Worm (Caenorhabditis elegans) whole organism, young adult: ENCODE measurements around the gene str-180.

Source experiments
- B0261.1 ChIP-seq: sonication (generic microtip); optimal IDR thresholded peaks from 2 replicates; lab custom pipeline; 2016; ENCODE audit warnings: mild to moderate bottlenecking, missing genetic modification characterization, moderate library complexity, missing compliant biosample characterization
- B0336.3 ChIP-seq: fragments of 200-800 bp; sonication (Bioruptor generic); IDR thresholded peaks from 2 replicates; pipeline ENCODE4 v1.3.6; 2022; ENCODE audit warnings: missing genetic modification characterization, missing compliant biosample characterization
- C06A6.2 ChIP-seq: fragments of 200-800 bp; sonication (Bioruptor generic); conservative IDR thresholded peaks from 2 replicates; pipeline ENCODE4 v1.3.6; 2022; ENCODE audit warnings: missing genetic modification characterization, missing compliant biosample characterization
- C17E4.6 ChIP-seq: fragments of 200-800 bp; sonication (Bioruptor generic); IDR thresholded peaks from 2 replicates; pipeline ENCODE4 v1.3.6; 2022; ENCODE audit warnings: missing genetic modification reagents, missing genetic modification characterization, missing compliant biosample characterization
- D2030.7 ChIP-seq: fragments of 200-800 bp; sonication (Bioruptor generic); IDR thresholded peaks from 2 replicates; pipeline ENCODE4 v1.3.6; 2022; ENCODE audit warnings: missing genetic modification reagents, missing genetic modification characterization, missing compliant biosample characterization
- F10E7.11 ChIP-seq: sonication (generic microtip); optimal IDR thresholded peaks from 2 replicates; lab custom pipeline; 2017; ENCODE audit warnings: mild to moderate bottlenecking, missing genetic modification characterization, moderate library complexity, missing compliant biosample characterization
- F33H1.4 ChIP-seq: fragments of 200-800 bp; sonication (Bioruptor generic); IDR thresholded peaks from 2 replicates; pipeline ENCODE4 v1.3.6; 2022; ENCODE audit warnings: missing genetic modification reagents, missing genetic modification characterization, missing compliant biosample characterization
- F37B4.10 ChIP-seq: fragments of 200-800 bp; sonication (Bioruptor generic); IDR thresholded peaks from 2 replicates; pipeline ENCODE4 v1.3.6; 2022; ENCODE audit warnings: missing genetic modification characterization, missing compliant biosample characterization
- F49E8.2 ChIP-seq: sonication (generic microtip); optimal IDR thresholded peaks from 3 replicates; lab custom pipeline; 2017; ENCODE audit warnings: missing genetic modification characterization, mild to moderate bottlenecking, missing compliant biosample characterization, antibody characterized with exemption, moderate library complexity; ENCODE audit not compliant: insufficient read depth
- F55B11.4 ChIP-seq: sonication (generic microtip); optimal IDR thresholded peaks from 2 replicates; lab custom pipeline; 2016; ENCODE audit warnings: missing compliant biosample characterization, missing genetic modification characterization, borderline replicate concordance; ENCODE audit not compliant: insufficient read depth
- K12H6.12 ChIP-seq: fragments of 200-800 bp; sonication (Bioruptor generic); optimal IDR thresholded peaks from 2 replicates; lab custom pipeline; 2018; ENCODE audit warnings: mild to moderate bottlenecking, missing genetic modification characterization, missing compliant biosample characterization
- T07F8.4 ChIP-seq: sonication (generic microtip); optimal IDR thresholded peaks from 2 replicates; lab custom pipeline; 2016; ENCODE audit warnings: mild to moderate bottlenecking, missing genetic modification characterization, moderate library complexity, missing compliant biosample characterization
- Y67H2A.10 ChIP-seq: fragments of 200-800 bp; sonication (Bioruptor generic); conservative IDR thresholded peaks from 2 replicates; pipeline ENCODE4 v1.3.6; 2022; ENCODE audit warnings: missing genetic modification reagents, missing genetic modification characterization, missing compliant biosample characterization
- Y95B8A.8 ChIP-seq: fragments of 200-800 bp; sonication (Bioruptor generic); IDR thresholded peaks from 2 replicates; pipeline ENCODE4 v1.3.6; 2022; ENCODE audit warnings: missing genetic modification reagents, missing genetic modification characterization, missing compliant biosample characterization
- akir-1 ChIP-seq: fragments of 200-800 bp; sonication (Bioruptor generic); optimal IDR thresholded peaks from 2 replicates; lab custom pipeline; 2018; ENCODE audit warnings: mild to moderate bottlenecking, missing genetic modification characterization, moderate library complexity, missing compliant biosample characterization
- atf-7 ChIP-seq: sonication (generic microtip); optimal IDR thresholded peaks from 2 replicates; lab custom pipeline; 2017; ENCODE audit warnings: mild to moderate bottlenecking, missing genetic modification characterization, missing compliant biosample characterization
- bed-1 ChIP-seq: fragments of 200-800 bp; sonication (Bioruptor generic); IDR thresholded peaks from 2 replicates; pipeline ENCODE4 v1.3.6; 2022; ENCODE audit warnings: missing genetic modification reagents, missing genetic modification characterization, missing compliant biosample characterization
- bed-2 ChIP-seq: fragments of 200-800 bp; sonication (Bioruptor generic); IDR thresholded peaks from 2 replicates; pipeline ENCODE4 v1.3.6; 2022; ENCODE audit warnings: missing genetic modification reagents, missing genetic modification characterization, missing compliant biosample characterization
- ccch-3 ChIP-seq: fragments of 200-800 bp; sonication (Bioruptor generic); optimal IDR thresholded peaks from 2 replicates; lab custom pipeline; 2018; ENCODE audit warnings: mild to moderate bottlenecking, missing genetic modification characterization, missing compliant biosample characterization
- cebp-2 ChIP-seq: fragments of 200-800 bp; sonication (Bioruptor generic); IDR thresholded peaks from 2 replicates; pipeline ENCODE4 v1.3.6; 2022; ENCODE audit warnings: missing genetic modification characterization, missing compliant biosample characterization
- ceh-100 ChIP-seq: fragments of 200-800 bp; sonication (Bioruptor generic); IDR thresholded peaks from 2 replicates; pipeline ENCODE4 v1.3.6; 2022; ENCODE audit warnings: missing genetic modification reagents, missing genetic modification characterization, missing compliant biosample characterization
- ceh-79 ChIP-seq: sonication (generic microtip); optimal IDR thresholded peaks from 2 replicates; lab custom pipeline; 2017; ENCODE audit warnings: mild to moderate bottlenecking, missing genetic modification characterization, missing compliant biosample characterization
- dpl-1 ChIP-seq: fragments of 150-350 bp; optimal IDR thresholded peaks from 2 replicates; lab custom pipeline; 2014; ENCODE audit warnings: missing biosample characterization, missing genetic modification reagents, missing genetic modification characterization
- efl-1 ChIP-seq: fragments of 150-350 bp; optimal IDR thresholded peaks from 2 replicates; lab custom pipeline; 2014; ENCODE audit warnings: missing biosample characterization, missing genetic modification reagents, missing genetic modification characterization
- egrh-3 ChIP-seq: fragments of 200-800 bp; sonication (Bioruptor generic); IDR thresholded peaks from 2 replicates; pipeline ENCODE4 v1.3.6; 2022; ENCODE audit warnings: missing genetic modification reagents, missing genetic modification characterization, missing compliant biosample characterization
- ekl-4 ChIP-seq: fragments of 200-800 bp; sonication (Bioruptor generic); IDR thresholded peaks from 2 replicates; pipeline ENCODE4 v1.3.6; 2022; ENCODE audit warnings: missing genetic modification reagents, missing genetic modification characterization, missing compliant biosample characterization
- him-1 ChIP-seq: sonication (generic microtip); optimal IDR thresholded peaks from 2 replicates; lab custom pipeline; 2016; ENCODE audit warnings: missing genotype, missing genetic modification reagents, missing genetic modification characterization, missing compliant biosample characterization
- hsf-1 ChIP-seq: fragments of 200-800 bp; sonication (Bioruptor generic); IDR thresholded peaks from 2 replicates; pipeline ENCODE4 v1.3.6; 2022; ENCODE audit warnings: missing genetic modification reagents, missing genetic modification characterization, missing compliant biosample characterization
- let-526 ChIP-seq: fragments of 200-800 bp; sonication (Bioruptor generic); IDR thresholded peaks from 2 replicates; pipeline ENCODE4 v1.3.6; 2022; ENCODE audit warnings: missing genetic modification reagents, missing genetic modification characterization, missing compliant biosample characterization
- lsl-1 ChIP-seq: fragments of 200-800 bp; sonication (Bioruptor generic); optimal IDR thresholded peaks from 2 replicates; lab custom pipeline; 2018; ENCODE audit warnings: mild to moderate bottlenecking, missing genetic modification characterization, moderate library complexity, missing compliant biosample characterization
- madf-6 ChIP-seq: fragments of 200-800 bp; sonication (Bioruptor generic); IDR thresholded peaks from 2 replicates; pipeline ENCODE4 v1.3.6; 2022; ENCODE audit warnings: missing genetic modification reagents, missing genetic modification characterization, missing compliant biosample characterization
- madf-8 ChIP-seq: fragments of 200-800 bp; sonication (Bioruptor generic); conservative IDR thresholded peaks from 2 replicates; pipeline ENCODE4 v1.3.6; 2022; ENCODE audit warnings: missing genetic modification reagents, missing genetic modification characterization, missing compliant biosample characterization
- mxl-1 ChIP-seq: sonication (generic microtip); optimal IDR thresholded peaks from 2 replicates; lab custom pipeline; 2016; ENCODE audit warnings: missing genetic modification characterization, missing compliant biosample characterization
- nfya-1 ChIP-seq: sonication (generic microtip); optimal IDR thresholded peaks from 2 replicates; lab custom pipeline; 2017; ENCODE audit warnings: antibody characterized with exemption, missing compliant biosample characterization, missing genetic modification characterization, borderline replicate concordance; ENCODE audit not compliant: insufficient read depth
- nfya-2 ChIP-seq: fragments of 200-800 bp; sonication (Bioruptor generic); IDR thresholded peaks from 2 replicates; pipeline ENCODE4 v1.3.6; 2022; ENCODE audit warnings: missing genetic modification reagents, missing genetic modification characterization, missing compliant biosample characterization
- nhr-120 ChIP-seq: fragments of 200-800 bp; sonication (Bioruptor generic); IDR thresholded peaks from 2 replicates; pipeline ENCODE4 v1.3.6; 2022; ENCODE audit warnings: missing genetic modification characterization, missing compliant biosample characterization
- nhr-27 ChIP-seq: fragments of 200-800 bp; sonication (Bioruptor generic); optimal IDR thresholded peaks from 2 replicates; lab custom pipeline; 2018; ENCODE audit warnings: mild to moderate bottlenecking, missing genetic modification characterization, moderate library complexity, missing compliant biosample characterization
- nhr-80 ChIP-seq: sonication (generic microtip); optimal IDR thresholded peaks from 2 replicates; lab custom pipeline; 2016; ENCODE audit warnings: missing genetic modification characterization, missing compliant biosample characterization
- pha-4 ChIP-seq: fragments of 150-350 bp; sonication (generic microtip); optimal IDR thresholded peaks from 2 replicates; lab custom pipeline; 2014; ENCODE audit warnings: missing biosample characterization, missing genetic modification reagents, missing genetic modification characterization
- rcor-1 ChIP-seq: fragments of 200-800 bp; sonication (Bioruptor generic); IDR thresholded peaks from 2 replicates; pipeline ENCODE4 v1.3.6; 2022; ENCODE audit warnings: missing genetic modification reagents, missing genetic modification characterization, missing compliant biosample characterization
- rec-8 ChIP-seq, 2 experiments: sonication (generic microtip); optimal IDR thresholded peaks; 2 replicates each; lab custom pipeline; 2016; ENCODE audit warnings: mild to moderate bottlenecking in 2 of 2, missing genetic modification characterization in 2 of 2, missing genetic modification reagents in 2 of 2, missing genotype in 2 of 2, missing biosample characterization in 1 of 2, missing compliant biosample characterization in 1 of 2, moderate library complexity in 1 of 2
- repo-1 ChIP-seq: sonication (generic microtip); optimal IDR thresholded peaks from 2 replicates; lab custom pipeline; 2017; ENCODE audit warnings: mild to moderate bottlenecking, missing genetic modification characterization, missing compliant biosample characterization
- sdz-38 ChIP-seq: sonication (generic microtip); optimal IDR thresholded peaks from 2 replicates; lab custom pipeline; 2016; ENCODE audit warnings: missing genotype, missing genetic modification characterization, missing compliant biosample characterization
- snpc-3.4 ChIP-seq: sonication (generic microtip); optimal IDR thresholded peaks from 2 replicates; lab custom pipeline; 2017; ENCODE audit warnings: missing genetic modification characterization, mild to moderate bottlenecking, missing compliant biosample characterization, antibody characterized with exemption, moderate library complexity, missing genotype, missing genetic modification reagents
- sptf-2 ChIP-seq: fragments of 200-800 bp; sonication (Bioruptor generic); optimal IDR thresholded peaks from 2 replicates; lab custom pipeline; 2018; ENCODE audit warnings: mild to moderate bottlenecking, missing genetic modification characterization, missing compliant biosample characterization
- tbp1 ChIP-seq: fragments of 200-800 bp; sonication (Bioruptor generic); optimal IDR thresholded peaks from 2 replicates; lab custom pipeline; 2018; ENCODE audit warnings: mild to moderate bottlenecking, missing genetic modification characterization, missing compliant biosample characterization
- unc-62 ChIP-seq: fragments of 150-350 bp; optimal IDR thresholded peaks from 2 replicates; lab custom pipeline; 2014; ENCODE audit warnings: missing biosample characterization, missing genetic modification reagents, missing genetic modification characterization
- ztf-18 ChIP-seq: sonication (generic microtip); optimal IDR thresholded peaks from 2 replicates; lab custom pipeline; 2016; ENCODE audit warnings: missing genotype, mild to moderate bottlenecking, missing genetic modification characterization, missing compliant biosample characterization
- ztf-25 ChIP-seq: fragments of 200-800 bp; sonication (Bioruptor generic); IDR thresholded peaks from 2 replicates; pipeline ENCODE4 v1.3.6; 2022; ENCODE audit warnings: missing genetic modification reagents, missing genetic modification characterization, missing compliant biosample characterization
- ztf-6 ChIP-seq: fragments of 200-800 bp; sonication (Bioruptor generic); IDR thresholded peaks from 2 replicates; pipeline ENCODE4 v1.3.6; 2022; ENCODE audit warnings: missing genetic modification reagents, missing genetic modification characterization, missing compliant biosample characterization

The str-180 gene

DNA sequence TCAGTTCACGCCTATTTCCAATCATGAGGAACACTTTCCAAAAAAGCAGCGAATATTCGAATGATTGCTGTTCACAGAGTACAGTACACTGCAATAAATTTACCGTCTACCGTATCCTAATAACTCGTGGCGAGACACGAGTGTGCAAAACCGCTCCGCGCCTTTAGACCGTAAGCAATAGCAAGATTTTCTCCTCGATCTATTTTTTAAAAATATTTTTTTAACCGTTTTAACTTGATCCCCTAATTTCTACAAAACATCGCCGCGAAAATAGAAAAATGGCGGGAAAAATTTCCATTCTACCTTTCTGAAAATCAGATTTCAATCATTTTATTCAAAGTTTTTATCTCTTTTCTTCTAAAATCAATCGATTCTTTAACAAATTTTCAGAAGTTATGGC lies 34.1 kb upstream of the str-180 start, which contains the start of gene era-1 (continued):
- TF ChIP-seq nfya-2 (no peak), dpl-1 (GFP tag; lab: Kevin White, UChicago) (peak; percentile 61), F10E7.11 (tag; lab: Kevin White, UChicago) (no peak), ekl-4 (GFP tag; lab: Robert Waterston, UW) (no peak), B0261.1 (no peak), C06A6.2 (GFP tag; lab: Robert Waterston, UW) (no peak), C17E4.6 (GFP tag; lab: Robert Waterston, UW) (no peak), egrh-3 (no peak), rec-8 (tag; optimal IDR thresholded peaks at IDR 0.05; lab: Kevin White, UChicago) (no peak), ztf-18 (tag; lab: Kevin White, UChicago) (no peak), ceh-100 (no peak), snpc-3.4 (tag; lab: Kevin White, UChicago) (peak; percentile 27), D2030.7 (GFP tag; lab: Robert Waterston, UW) (0 out of 2 replicates have a peak, but pooled peaks have one; percentile 35), akir-1 (no peak), ceh-79 (no peak), tbp1 (GFP tag; lab: Kevin White, UChicago) (no peak), hsf-1 (GFP tag; lab: Robert Waterston, UW) (no peak), ztf-25 (no peak), let-526 (GFP tag; lab: Robert Waterston, UW) (no peak), F37B4.10 (GFP tag; lab: Robert Waterston, UW) (no peak), B0336.3 (GFP tag; lab: Robert Waterston, UW) (no peak), lsl-1 (GFP tag; lab: Kevin White, UChicago) (peak; percentile 92), F49E8.2 (tag; lab: Kevin White, UChicago) (no peak), ztf-6 (GFP tag; lab: Robert Waterston, UW) (no peak), sptf-2 (GFP tag; lab: Kevin White, UChicago) (no peak), mxl-1 (tag; lab: Kevin White, UChicago) (no peak), madf-8 (GFP tag; lab: Robert Waterston, UW) (peak; percentile 67), bed-2 (GFP tag; lab: Robert Waterston, UW) (no peak), F55B11.4 (tag; lab: Kevin White, UChicago) (no peak), unc-62 (GFP tag; lab: Kevin White, UChicago) (no peak), pha-4 (tag; lab: Kevin White, UChicago) (no peak), sdz-38 (tag; lab: Kevin White, UChicago) (no peak), nhr-27 (tag; lab: Kevin White, UChicago) (no peak), bed-1 (no peak), repo-1 (tag; lab: Kevin White, UChicago) (no peak), rcor-1 (0 out of 2 replicates have a peak, but pooled peaks have one; percentile 8), atf-7 (no peak), ccch-3 (GFP tag; lab: Kevin White, UChicago) (no peak), nhr-120 (GFP tag; lab: Robert Waterston, UW) (no peak), T07F8.4 (tag; lab: Kevin White, UChicago) (no peak), him-1 (tag; lab: Kevin White, UChicago) (no peak), nhr-80 (tag; lab: Kevin White, UChicago) (no peak), efl-1 (peak; percentile 77), Y67H2A.10 (GFP tag; lab: Robert Waterston, UW) (no peak), K12H6.12 (no peak), nfya-1 (no peak), Y95B8A.8 (GFP tag; lab: Robert Waterston, UW) (no peak), F33H1.4 (GFP tag; lab: Robert Waterston, UW) (peak; percentile 82), madf-6 (peak; percentile 90), cebp-2 (no peak)
